Worm (Caenorhabditis elegans) whole organism, L4/young adult: Measurements from ENCODE around the gene mdh-1.

Experiments
- W03F9.2 ChIP-seq: fragments of 150-350 bp; optimal IDR thresholded peaks from 2 replicates; lab custom pipeline; 2014; ENCODE audit warnings: missing biosample characterization, missing genetic modification characterization
- him-1 ChIP-seq: sonication (generic microtip); optimal IDR thresholded peaks from 2 replicates; lab custom pipeline; 2016; ENCODE audit warnings: missing genotype, missing genetic modification reagents, missing genetic modification characterization, missing compliant biosample characterization

DNA sequence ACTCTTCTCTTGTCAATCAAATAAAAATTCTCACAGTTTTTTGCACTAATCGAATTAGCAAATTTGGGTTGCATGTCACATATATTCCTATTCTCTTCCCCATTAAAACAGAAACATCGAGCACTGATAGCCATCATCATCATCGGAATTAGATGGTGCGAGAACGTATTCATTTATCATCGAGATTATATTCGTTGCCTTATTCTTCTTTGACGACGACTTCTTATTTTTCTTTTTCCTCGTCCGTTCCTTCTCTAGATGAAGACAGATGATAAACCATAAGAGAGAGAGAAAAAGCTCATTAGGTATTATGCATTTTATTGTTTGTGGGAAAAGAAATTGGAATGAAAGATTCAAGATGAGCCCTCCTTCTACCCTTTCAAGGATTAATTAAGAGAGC is 45.1 kb downstream of the mdh-1 start:
- TF ChIP-seq him-1 (no peak), W03F9.2 (tag; lab: Kevin White, UChicago) (no peak)
